Worm (Caenorhabditis elegans): Measurements from ENCODE around the gene Y39E4B.6.

DNA sequence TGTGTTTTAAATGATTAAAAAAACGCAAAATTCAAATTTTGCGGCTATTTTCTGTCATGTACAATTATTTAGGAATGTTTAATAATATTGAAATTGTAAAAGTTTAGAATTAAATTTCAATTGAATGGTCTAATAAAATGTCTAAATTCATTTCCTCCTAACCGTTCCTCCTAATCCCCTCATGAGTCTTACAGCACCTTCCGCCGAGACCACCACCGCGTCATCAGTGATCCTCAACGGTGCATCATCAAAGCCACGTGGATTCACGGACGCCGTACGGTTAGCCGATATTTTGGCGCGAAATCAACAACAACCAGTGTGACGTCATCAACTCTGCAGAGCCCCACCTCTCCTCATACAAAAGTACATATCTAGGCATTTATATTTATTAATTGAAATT lies 47.9 kb downstream of the Y39E4B.6 start:
- TF ChIP-seq aly-2 (tag; optimal IDR thresholded peaks at IDR 0.05): no peak
- TF ChIP-seq mdl-1 (tag; optimal IDR thresholded peaks at IDR 0.05): no peak
- no peak for TF ChIP-seq nhr-12 (tag; optimal IDR thresholded peaks at IDR 0.05)
- no peak for TF ChIP-seq R02D3.7 (tag; optimal IDR thresholded peaks at IDR 0.05)
- TF ChIP-seq nhr-77 (tag; optimal IDR thresholded peaks at IDR 0.05): no peak
- no peak for TF ChIP-seq ceh-82 (tag; optimal IDR thresholded peaks at IDR 0.05)
- no peak for TF ChIP-seq nhr-6 (tag; optimal IDR thresholded peaks at IDR 0.05)
- TF ChIP-seq mab-5 (tag; optimal IDR thresholded peaks at IDR 0.05): no peak
- no peak for TF ChIP-seq ceh-16 (tag; optimal IDR thresholded peaks at IDR 0.05)
- no peak for TF ChIP-seq egl-27 (tag; optimal IDR thresholded peaks at IDR 0.05)
- TF ChIP-seq Y55F3AM.14 (GFP tag; optimal IDR thresholded peaks at IDR 0.05): no peak
- no peak for TF ChIP-seq snpc-4 (tag; optimal IDR thresholded peaks at IDR 0.05)
- TF ChIP-seq lsy-2 (tag; optimal IDR thresholded peaks at IDR 0.05): no peak
- no peak for TF ChIP-seq nhr-237 (tag; optimal IDR thresholded peaks at IDR 0.05)

Measured in whole organism, L2 larva.